Fruit fly (Drosophila melanogaster) whole organism, embryonic: ENCODE measurements around the gene CG13252.
A peak's percentile ranks its signal among the peaks of the same experiment; 100 is the strongest.

Source experiments
- ATbp ChIP-seq: fragments of 200-800 bp; sonication (Bioruptor generic); optimal IDR thresholded peaks from 2 replicates; lab custom pipeline; 2017; ENCODE audit warnings: missing biosample characterization, mild to moderate bottlenecking, missing genetic modification characterization, missing genetic modification reagents
- B-H2 ChIP-seq: fragments of 200-800 bp; sonication (Bioruptor generic); optimal IDR thresholded peaks from 2 replicates; lab custom pipeline; 2018; ENCODE audit warnings: missing biosample characterization, mild to moderate bottlenecking, missing genetic modification characterization
- Blimp-1 ChIP-seq: fragments of 200-800 bp; sonication (Bioruptor generic); optimal IDR thresholded peaks from 3 replicates; lab custom pipeline; 2018; ENCODE audit warnings: missing biosample characterization, missing genetic modification characterization, mild to moderate bottlenecking, moderate library complexity, missing genetic modification reagents
- BtbVII ChIP-seq: fragments of 200-800 bp; sonication (Bioruptor generic); optimal IDR thresholded peaks from 3 replicates; lab custom pipeline; 2017; ENCODE audit warnings: missing biosample characterization, mild to moderate bottlenecking, missing genetic modification characterization
- CG10431 ChIP-seq: fragments of 200-800 bp; sonication (Bioruptor generic); optimal IDR thresholded peaks from 3 replicates; lab custom pipeline; 2018; ENCODE audit warnings: missing biosample characterization, mild to moderate bottlenecking, missing genetic modification characterization
- CG12659 ChIP-seq: fragments of 200-800 bp; sonication (Bioruptor generic); optimal IDR thresholded peaks from 3 replicates; lab custom pipeline; 2017; ENCODE audit warnings: mild to moderate bottlenecking, missing biosample characterization, missing genetic modification reagents, missing genetic modification characterization
- CG13424 ChIP-seq: fragments of 200-800 bp; sonication (Bioruptor generic); optimal IDR thresholded peaks from 2 replicates; lab custom pipeline; 2019; ENCODE audit warnings: missing biosample characterization, mild to moderate bottlenecking, missing genetic modification characterization, moderate library complexity
- CG14965 ChIP-seq: fragments of 200-800 bp; sonication (Bioruptor generic); optimal IDR thresholded peaks from 2 replicates; lab custom pipeline; 2016; ENCODE audit warnings: missing biosample characterization, missing genetic modification characterization, borderline replicate concordance
- CG17912 ChIP-seq: fragments of 200-800 bp; sonication (Bioruptor generic); optimal IDR thresholded peaks from 2 replicates; lab custom pipeline; 2018; ENCODE audit warnings: missing biosample characterization, mild to moderate bottlenecking, missing genetic modification characterization
- CG18599 ChIP-seq: fragments of 200-800 bp; sonication (Bioruptor generic); optimal IDR thresholded peaks from 3 replicates; lab custom pipeline; 2017; ENCODE audit warnings: missing biosample characterization, missing genetic modification characterization, mild to moderate bottlenecking, moderate library complexity, missing genetic modification reagents
- CG18764 ChIP-seq: fragments of 200-800 bp; sonication (Bioruptor generic); optimal IDR thresholded peaks from 3 replicates; lab custom pipeline; 2016; ENCODE audit warnings: missing biosample characterization, missing genetic modification characterization
- CG32532 ChIP-seq: fragments of 200-800 bp; sonication (Bioruptor generic); IDR thresholded peaks from 2 replicates; pipeline ENCODE4 v1.3.6; 2022; ENCODE audit warnings: missing biosample characterization, missing genetic modification characterization
- CG34376 ChIP-seq: fragments of 200-800 bp; sonication (Bioruptor generic); optimal IDR thresholded peaks from 2 replicates; lab custom pipeline; 2018; ENCODE audit warnings: missing biosample characterization, mild to moderate bottlenecking, missing genetic modification characterization
- CG3995 ChIP-seq: fragments of 200-800 bp; sonication (Bioruptor generic); optimal IDR thresholded peaks from 3 replicates; lab custom pipeline; 2016; ENCODE audit warnings: missing biosample characterization, missing genetic modification characterization
- CG42726 ChIP-seq: fragments of 200-800 bp; sonication (Bioruptor generic); IDR thresholded peaks from 2 replicates; pipeline ENCODE4 v1.3.6; 2022; ENCODE audit warnings: missing biosample characterization, missing genetic modification characterization; ENCODE audit not compliant: partially characterized antibody
- CG4404 ChIP-seq: fragments of 200-800 bp; sonication (Bioruptor generic); IDR thresholded peaks from 2 replicates; pipeline ENCODE4 v1.3.6; 2022; ENCODE audit warnings: missing biosample characterization, missing genetic modification characterization
- CG4617 ChIP-seq: fragments of 200-800 bp; sonication (Bioruptor generic); optimal IDR thresholded peaks from 3 replicates; lab custom pipeline; 2016; ENCODE audit warnings: missing biosample characterization, missing genetic modification characterization, borderline replicate concordance
- CG5953 ChIP-seq: fragments of 200-800 bp; sonication (Bioruptor generic); IDR thresholded peaks from 2 replicates; pipeline ENCODE4 v1.3.6; 2022; ENCODE audit warnings: missing biosample characterization, missing genetic modification characterization
- CG6813 ChIP-seq: fragments of 200-800 bp; sonication (Bioruptor generic); optimal IDR thresholded peaks from 2 replicates; lab custom pipeline; 2017; ENCODE audit warnings: missing biosample characterization, missing genetic modification characterization, mild to moderate bottlenecking, moderate library complexity, missing genetic modification reagents
- CG6854 ChIP-seq: fragments of 200-800 bp; sonication (Bioruptor generic); optimal IDR thresholded peaks from 3 replicates; lab custom pipeline; 2017; ENCODE audit warnings: missing biosample characterization, mild to moderate bottlenecking, missing genetic modification characterization
- CG7556 ChIP-seq: fragments of 200-800 bp; sonication (Bioruptor generic); optimal IDR thresholded peaks from 2 replicates; lab custom pipeline; 2017; ENCODE audit warnings: missing biosample characterization, mild to moderate bottlenecking, missing genetic modification characterization
- CG9797 ChIP-seq: fragments of 200-800 bp; sonication (Bioruptor generic); optimal IDR thresholded peaks from 3 replicates; lab custom pipeline; 2018; ENCODE audit warnings: missing biosample characterization, mild to moderate bottlenecking, missing genetic modification characterization
- Chrac-16 ChIP-seq: fragments of 200-800 bp; sonication (Bioruptor generic); optimal IDR thresholded peaks from 3 replicates; lab custom pipeline; 2016; ENCODE audit warnings: missing biosample characterization, missing genetic modification characterization
- Dbx ChIP-seq: fragments of 200-800 bp; sonication (Bioruptor generic); IDR thresholded peaks from 3 replicates; pipeline ENCODE4 v1.3.6; 2022; ENCODE audit warnings: missing biosample characterization, missing genetic modification characterization
- Dll ChIP-seq: fragments of 200-800 bp; sonication (Bioruptor generic); IDR thresholded peaks from 4 replicates; pipeline ENCODE4 v1.3.6; 2022; ENCODE audit warnings: missing biosample characterization, missing genetic modification characterization; ENCODE audit not compliant: partially characterized antibody
- Fer1 ChIP-seq: fragments of 200-800 bp; sonication (Bioruptor generic); optimal IDR thresholded peaks from 2 replicates; lab custom pipeline; 2017; ENCODE audit warnings: missing biosample characterization, mild to moderate bottlenecking, missing genetic modification characterization
- GATAe ChIP-seq: fragments of 200-800 bp; sonication (Bioruptor generic); conservative IDR thresholded peaks from 2 replicates; pipeline ENCODE4 v1.3.6; 2022; ENCODE audit warnings: missing biosample characterization, missing genetic modification characterization
- NC2α ChIP-seq: fragments of 200-800 bp; sonication (Bioruptor generic); optimal IDR thresholded peaks from 2 replicates; lab custom pipeline; 2016; ENCODE audit warnings: missing biosample characterization, missing genetic modification characterization
- Nf-YA ChIP-seq: fragments of 200-800 bp; sonication (Bioruptor generic); IDR thresholded peaks from 2 replicates; pipeline ENCODE4 v1.3.6; 2022; ENCODE audit warnings: missing biosample characterization, missing genetic modification characterization
- Trl ChIP-seq, 3 experiments: fragments of >200 bp in 2 of 3; fragments of 200-800 bp in 1 of 3; sonication (Bioruptor generic) in 1 of 3; optimal IDR thresholded peaks; 2 replicates in 1 of 3; 3 replicates in 2 of 3; lab custom pipeline; 2016 to 2017; ENCODE audit warnings: missing biosample characterization in 1 of 3, missing genetic modification characterization in 1 of 3
- abd-A ChIP-seq: fragments of 200-800 bp; sonication (Bioruptor generic); optimal IDR thresholded peaks from 3 replicates; lab custom pipeline; 2019; ENCODE audit warnings: missing biosample characterization, mild to moderate bottlenecking, missing genetic modification characterization, moderate library complexity
- corto ChIP-seq: fragments of 200-800 bp; sonication (Bioruptor generic); optimal IDR thresholded peaks from 2 replicates; lab custom pipeline; 2016; ENCODE audit warnings: missing biosample characterization, mild to moderate bottlenecking, missing genetic modification characterization, moderate library complexity
- en ChIP-seq: fragments of 200-800 bp; sonication (Bioruptor generic); optimal IDR thresholded peaks from 2 replicates; lab custom pipeline; 2016; ENCODE audit warnings: missing biosample characterization, missing genetic modification characterization
- exex ChIP-seq: fragments of 200-800 bp; sonication (Bioruptor generic); optimal IDR thresholded peaks from 4 replicates; lab custom pipeline; 2018; ENCODE audit warnings: missing biosample characterization, mild to moderate bottlenecking, missing genetic modification characterization, moderate library complexity
- fd102C ChIP-seq: fragments of 200-800 bp; sonication (Bioruptor generic); optimal IDR thresholded peaks from 2 replicates; lab custom pipeline; 2018; ENCODE audit warnings: missing biosample characterization, mild to moderate bottlenecking, missing genetic modification characterization, moderate library complexity
- fd64A ChIP-seq: fragments of 200-800 bp; sonication (Bioruptor generic); optimal IDR thresholded peaks from 3 replicates; lab custom pipeline; 2018; ENCODE audit warnings: missing biosample characterization, mild to moderate bottlenecking, missing genetic modification characterization
- gro ChIP-seq: fragments of 200-800 bp; sonication (Bioruptor generic); optimal IDR thresholded peaks from 2 replicates; lab custom pipeline; 2016; ENCODE audit warnings: missing biosample characterization, missing genetic modification characterization
- jigr1 ChIP-seq: fragments of 200-800 bp; sonication (Bioruptor generic); IDR thresholded peaks from 3 replicates; pipeline ENCODE4 v1.3.6; 2022; ENCODE audit warnings: missing biosample characterization, missing genetic modification characterization
- ken ChIP-seq: fragments of 200-800 bp; sonication (Bioruptor generic); IDR thresholded peaks from 3 replicates; pipeline ENCODE4 v1.3.6; 2022; ENCODE audit warnings: missing biosample characterization, missing genetic modification characterization
- klu ChIP-seq: fragments of 200-800 bp; sonication (Bioruptor generic); IDR thresholded peaks from 2 replicates; pipeline ENCODE4 v1.3.6; 2022; ENCODE audit warnings: missing biosample characterization, missing genetic modification characterization
- lola ChIP-seq, 3 experiments: fragments of >200 bp in 2 of 3; fragments of 200-800 bp in 1 of 3; sonication (Bioruptor generic) in 1 of 3; optimal IDR thresholded peaks; 2 replicates each; lab custom pipeline; 2017 to 2019; ENCODE audit warnings: missing biosample characterization in 3 of 3, missing genetic modification characterization in 3 of 3, mild to moderate bottlenecking in 1 of 3, moderate library complexity in 1 of 3
- mam ChIP-seq: fragments of 200-800 bp; sonication (Bioruptor generic); optimal IDR thresholded peaks from 3 replicates; lab custom pipeline; 2016; ENCODE audit warnings: missing biosample characterization, missing genetic modification characterization
- mirr ChIP-seq: fragments of 200-800 bp; sonication (Bioruptor generic); optimal IDR thresholded peaks from 3 replicates; lab custom pipeline; 2018; ENCODE audit warnings: missing biosample characterization, mild to moderate bottlenecking, missing genetic modification characterization
- otp ChIP-seq: fragments of 200-800 bp; sonication (Bioruptor generic); IDR thresholded peaks from 3 replicates; pipeline ENCODE4, ENCODE4 v1.3.6; 2022; ENCODE audit warnings: missing biosample characterization, missing genetic modification characterization
- ranshi ChIP-seq: fragments of 200-800 bp; sonication (Bioruptor generic); IDR thresholded peaks from 2 replicates; pipeline ENCODE4 v1.3.6; 2022; ENCODE audit warnings: missing biosample characterization, missing genetic modification characterization
- run ChIP-seq: fragments of 200-800 bp; sonication (Bioruptor generic); optimal IDR thresholded peaks from 3 replicates; lab custom pipeline; 2018; ENCODE audit warnings: missing biosample characterization, mild to moderate bottlenecking, missing genetic modification characterization
- slou ChIP-seq: fragments of 200-800 bp; sonication (Bioruptor generic); optimal IDR thresholded peaks from 3 replicates; lab custom pipeline; 2016; ENCODE audit warnings: missing biosample characterization, missing genetic modification characterization
- usp ChIP-seq: fragments of >200 bp; optimal IDR thresholded peaks from 2 replicates; lab custom pipeline; 2017; ENCODE audit warnings: missing biosample characterization, missing genetic modification characterization
- wek ChIP-seq: fragments of 200-800 bp; sonication (Bioruptor generic); optimal IDR thresholded peaks from 3 replicates; lab custom pipeline; 2018; ENCODE audit warnings: missing biosample characterization, mild to moderate bottlenecking, missing genetic modification characterization, moderate library complexity
- wor ChIP-seq: fragments of 200-800 bp; sonication (Bioruptor generic); IDR thresholded peaks from 2 replicates; pipeline ENCODE4 v1.3.6; 2022; ENCODE audit warnings: missing biosample characterization, missing genetic modification characterization

CG13252 gene

dm6 chr3L:20747299-20747925, 17.0 kb downstream of the CG13252 start (continued):
- TF ChIP-seq otp (GFP tag; lab: Robert Waterston, UW) = no peak
- TF ChIP-seq CG32532 (GFP tag; lab: Robert Waterston, UW) = no peak
- TF ChIP-seq CG18599 (GFP tag; lab: Kevin White, UChicago) = peak; percentile 55
- peak; percentile 1 for TF ChIP-seq Blimp-1 (GFP tag; lab: Kevin White, UChicago)
- TF ChIP-seq Nf-YA = no peak
- TF ChIP-seq Dbx = no peak
- TF ChIP-seq exex (tag; lab: Kevin White, UChicago) = no peak
- peak; percentile 56 for TF ChIP-seq mirr (GFP tag; lab: Kevin White, UChicago)
- TF ChIP-seq CG42726 (GFP tag; lab: Robert Waterston, UW) = no peak
- no peak for TF ChIP-seq en (GFP tag; lab: Kevin White, UChicago)
- no peak for TF ChIP-seq CG4617 (GFP tag; lab: Kevin White, UChicago)
- TF ChIP-seq klu (GFP tag; lab: Robert Waterston, UW) = no peak
- no peak for TF ChIP-seq NC2α (GFP tag; lab: Kevin White, UChicago)
- peak; percentile 46 for TF ChIP-seq CG13424 (tag; lab: Kevin White, UChicago)
- TF ChIP-seq run (tag; lab: Kevin White, UChicago) = no peak
- TF ChIP-seq CG6813 (GFP tag; lab: Kevin White, UChicago) = no peak
- TF ChIP-seq slou (GFP tag; lab: Kevin White, UChicago) = no peak
- TF ChIP-seq jigr1 = no peak
- TF ChIP-seq Fer1 (GFP tag; lab: Kevin White, UChicago) = peak; percentile 25
- TF ChIP-seq wek (GFP tag; lab: Kevin White, UChicago) = no peak
- TF ChIP-seq ranshi (GFP tag; lab: Robert Waterston, UW) = no peak
- TF ChIP-seq CG5953 = no peak
- TF ChIP-seq GATAe (GFP tag; lab: Robert Waterston, UW) = no peak
- TF ChIP-seq fd64A (GFP tag; lab: Kevin White, UChicago) = no peak
- TF ChIP-seq CG17912 (GFP tag; lab: Kevin White, UChicago) = no peak
- peak; percentile 51 for TF ChIP-seq CG7556 (GFP tag; lab: Kevin White, UChicago)
- TF ChIP-seq CG6854 (GFP tag; lab: Kevin White, UChicago) = no peak
- no peak for TF ChIP-seq Dll (GFP tag; lab: Robert Waterston, UW)
- TF ChIP-seq gro = no peak
- TF ChIP-seq B-H2 (GFP tag; lab: Kevin White, UChicago) = no peak
- TF ChIP-seq CG4404 (GFP tag; lab: Robert Waterston, UW) = no peak
- no peak for TF ChIP-seq ken (GFP tag; lab: Robert Waterston, UW)
- TF ChIP-seq CG3995 (GFP tag; lab: Kevin White, UChicago) = no peak
- TF ChIP-seq CG14965 (GFP tag; lab: Kevin White, UChicago) = no peak
- TF ChIP-seq abd-A (tag; lab: Kevin White, UChicago) = peak; percentile 53
- no peak for TF ChIP-seq Trl (optimal IDR thresholded peaks at IDR 0.05; lab: Kevin White, UChicago)
- TF ChIP-seq Trl (GFP tag; optimal IDR thresholded peaks at IDR 0.05; lab: Kevin White, UChicago) = peak; percentile 21
- no peak for TF ChIP-seq lola (GFP tag; optimal IDR thresholded peaks at IDR 0.05; lab: Kevin White, UChicago)
- no peak for TF ChIP-seq CG18764 (GFP tag; lab: Kevin White, UChicago)
- TF ChIP-seq CG10431 (GFP tag; lab: Kevin White, UChicago) = no peak
- peak; percentile 10 for TF ChIP-seq mam
- no peak for TF ChIP-seq CG34376 (GFP tag; lab: Kevin White, UChicago)
- TF ChIP-seq wor = no peak
- no peak for TF ChIP-seq corto
- TF ChIP-seq fd102C (GFP tag; lab: Kevin White, UChicago) = no peak
- TF ChIP-seq CG9797 (GFP tag; lab: Kevin White, UChicago) = no peak
- no peak for TF ChIP-seq usp
- TF ChIP-seq Chrac-16 (GFP tag; lab: Kevin White, UChicago) = no peak
- TF ChIP-seq BtbVII = no peak
- no peak for TF ChIP-seq ATbp (GFP tag; lab: Kevin White, UChicago)
- TF ChIP-seq CG12659 (GFP tag; lab: Kevin White, UChicago) = no peak
